Fruit fly (Drosophila melanogaster): Measurements from ENCODE around the gene RnpS1.

Gene RnpS1

DNA sequence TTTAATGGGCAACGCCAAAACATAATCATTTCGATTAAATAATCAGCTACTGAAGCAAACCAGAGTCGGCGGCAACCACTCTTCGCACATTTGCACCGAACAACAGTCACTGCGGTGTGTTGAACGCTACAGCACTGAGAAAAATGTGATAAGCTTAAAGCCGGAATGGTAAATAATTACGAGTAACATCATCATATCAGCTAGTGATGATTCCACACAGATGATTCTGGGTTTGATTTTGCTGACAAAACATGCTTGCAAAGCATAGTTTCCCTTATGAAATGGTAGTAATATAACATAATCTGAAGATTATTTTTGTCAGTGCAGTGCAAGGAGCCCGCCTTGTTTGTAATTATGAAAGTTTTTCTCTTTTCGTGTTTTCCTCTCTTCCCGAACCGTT lies 46.3 kb downstream of the RnpS1 start (continued):
- TF ChIP-seq prd (optimal IDR thresholded peaks at IDR 0.05) (no peak), prd (GFP tag; IDR thresholded peaks at IDR 0.05) (peak; percentile 51; the same call in 1 of the 3 replicates), shn (GFP tag; optimal IDR thresholded peaks at IDR 0.05) (no peak), HHEX (GFP tag; optimal IDR thresholded peaks at IDR 0.05) (peak; percentile 5), CG34224 (GFP tag; IDR thresholded peaks at IDR 0.05; ENCODE audit: partially characterized antibody) (no peak), vvl (GFP tag; IDR thresholded peaks at IDR 0.05) (peak; percentile 51; the same call in 1 of the 2 replicates), CG31365 (tag; optimal IDR thresholded peaks at IDR 0.05) (no peak), Ptx1 (GFP tag; IDR thresholded peaks at IDR 0.05) (peak; percentile 54), trem (tag; optimal IDR thresholded peaks at IDR 0.05) (peak; percentile 35), CG31388 (GFP tag; optimal IDR thresholded peaks at IDR 0.05) (no peak), H2.0 (GFP tag; IDR thresholded peaks at IDR 0.05) (peak; percentile 43; the same call in 1 of the 2 replicates), ap (GFP tag; IDR thresholded peaks at IDR 0.05) (no peak), CG10543 (GFP tag; optimal IDR thresholded peaks at IDR 0.05) (no peak), CG6272 (GFP tag; IDR thresholded peaks at IDR 0.05) (no peak), fu2 (GFP tag; optimal IDR thresholded peaks at IDR 0.05) (no peak), ATbp (GFP tag; optimal IDR thresholded peaks at IDR 0.05) (peak; percentile 46), CG3847 (GFP tag; IDR thresholded peaks at IDR 0.05) (no peak), az2 (GFP tag; optimal IDR thresholded peaks at IDR 0.05) (peak; percentile 59), Ada2b (GFP tag; IDR thresholded peaks at IDR 0.05) (no peak; the same call in 1 of the 2 replicates), Sry-β (GFP tag; optimal IDR thresholded peaks at IDR 0.05) (no peak), gt (GFP tag; IDR thresholded peaks at IDR 0.05) (no peak), sens (GFP tag) (peak; percentile 92), seq (GFP tag; IDR thresholded peaks at IDR 0.05) (0 out of 2 replicates have a peak, but pooled peaks have one; percentile 21), H15 (GFP tag; IDR thresholded peaks at IDR 0.05) (no peak), chif (GFP tag; optimal IDR thresholded peaks at IDR 0.05) (peak; percentile 56 to 76), CG12391 (tag; optimal IDR thresholded peaks at IDR 0.05) (peak; percentile 52), Trl (optimal IDR thresholded peaks at IDR 0.05) (no peak), Trl (GFP tag; optimal IDR thresholded peaks at IDR 0.05) (peak; percentile 36), sob (GFP tag; IDR thresholded peaks at IDR 0.05) (peak; percentile 20; the same call in 1 of the 2 replicates), CG12219 (GFP tag; optimal IDR thresholded peaks at IDR 0.05) (peak; percentile 59), CG34422 (GFP tag; IDR thresholded peaks at IDR 0.05) (0 out of 3 replicates have a peak, but pooled peaks have one; percentile 15), NK7.1 (GFP tag; optimal IDR thresholded peaks at IDR 0.05) (no peak), D (optimal IDR thresholded peaks at IDR 0.05) (no peak), D (GFP tag; optimal IDR thresholded peaks at IDR 0.05) (peak; percentile 68), tin (GFP tag; optimal IDR thresholded peaks at IDR 0.05) (peak; percentile 64), CG15269 (tag; optimal IDR thresholded peaks at IDR 0.05) (peak; percentile 13), CG12104 (GFP tag; optimal IDR thresholded peaks at IDR 0.05) (no peak), sisA (GFP tag; IDR thresholded peaks at IDR 0.05) (peak; percentile 58; the same call in 1 of the 2 replicates), CG4424 (GFP tag; optimal IDR thresholded peaks at IDR 0.05) (peak; percentile 55), Fer1 (GFP tag; optimal IDR thresholded peaks at IDR 0.05) (no peak), CG9932 (GFP tag; IDR thresholded peaks at IDR 0.05) (no peak), h (optimal IDR thresholded peaks at IDR 0.05) (no peak), vfl (GFP tag; optimal IDR thresholded peaks at IDR 0.05) (no peak), mam (GFP tag; optimal IDR thresholded peaks at IDR 0.05) (no peak), phol (tag; optimal IDR thresholded peaks at IDR 0.05) (peak; percentile 75), CG6765 (GFP tag; optimal IDR thresholded peaks at IDR 0.05) (no peak), CG8924 (tag; optimal IDR thresholded peaks at IDR 0.05) (peak; percentile 46), CG14441 (GFP tag; IDR thresholded peaks at IDR 0.05) (peak; percentile 18; the same call in 1 of the 2 replicates), Dek (tag; optimal IDR thresholded peaks at IDR 0.05) (no peak), CG18764 (GFP tag; optimal IDR thresholded peaks at IDR 0.05) (peak; percentile 13), CG18619 (GFP tag; optimal IDR thresholded peaks at IDR 0.05) (peak; percentile 39), Rx (GFP tag; IDR thresholded peaks at IDR 0.05) (no peak), ssp (GFP tag; IDR thresholded peaks at IDR 0.05) (peak; percentile 33; the same call in 1 of the 2 replicates)
